Worm (Caenorhabditis elegans) whole organism, early embryonic: Measurements from ENCODE around the gene clec-191.

Source experiments
- B0310.2 ChIP-seq: sonication (generic microtip); optimal IDR thresholded peaks from 2 replicates; lab custom pipeline; 2016; ENCODE audit warnings: mild to moderate bottlenecking, missing genetic modification characterization, missing compliant biosample characterization
- F13C5.2 ChIP-seq: sonication (generic microtip); optimal IDR thresholded peaks from 2 replicates; lab custom pipeline; 2017; ENCODE audit warnings: mild to moderate bottlenecking, missing genetic modification characterization, inconsistent platforms, missing compliant biosample characterization
- aly-1 ChIP-seq: sonication (generic microtip); optimal IDR thresholded peaks from 2 replicates; lab custom pipeline; 2016; ENCODE audit warnings: missing genetic modification characterization, missing compliant biosample characterization
- ama-1 ChIP-seq: fragments of 150-350 bp; optimal IDR thresholded peaks from 2 replicates; lab custom pipeline; 2014
- ceh-13 ChIP-seq: fragments of 200-800 bp; sonication (Bioruptor generic); optimal IDR thresholded peaks from 2 replicates; lab custom pipeline; 2018; ENCODE audit warnings: mild to moderate bottlenecking, missing genetic modification characterization, missing compliant biosample characterization
- ceh-36 ChIP-seq: sonication (generic microtip); optimal IDR thresholded peaks from 2 replicates; lab custom pipeline; 2016; ENCODE audit warnings: missing genetic modification characterization, inconsistent platforms, missing compliant biosample characterization
- ets-7 ChIP-seq: sonication (generic microtip); optimal IDR thresholded peaks from 2 replicates; lab custom pipeline; 2016; ENCODE audit warnings: missing genotype, missing genetic modification characterization, missing compliant biosample characterization
- flt-1 ChIP-seq: fragments of 200-800 bp; sonication (Bioruptor generic); IDR thresholded peaks from 2 replicates; pipeline ENCODE4 v1.3.6; 2022; ENCODE audit warnings: missing genetic modification characterization, missing compliant biosample characterization
- hmbx-1 ChIP-seq: sonication (generic microtip); optimal IDR thresholded peaks from 2 replicates; lab custom pipeline; 2016; ENCODE audit warnings: mild to moderate bottlenecking, missing genetic modification characterization, missing compliant biosample characterization
- hmg-4 ChIP-seq: fragments of 200-800 bp; sonication (Bioruptor generic); optimal IDR thresholded peaks from 2 replicates; lab custom pipeline; 2018; ENCODE audit warnings: mild to moderate bottlenecking, missing genetic modification characterization, missing compliant biosample characterization
- hnd-1 ChIP-seq: sonication (generic microtip); optimal IDR thresholded peaks from 2 replicates; lab custom pipeline; 2016; ENCODE audit warnings: missing genetic modification characterization, missing compliant biosample characterization
- pes-1 ChIP-seq: fragments of 200-800 bp; sonication (Bioruptor generic); IDR thresholded peaks from 2 replicates; pipeline ENCODE4 v1.3.6; 2022; ENCODE audit warnings: missing genetic modification reagents, missing genetic modification characterization, missing compliant biosample characterization
- scrt-1 ChIP-seq: fragments of 200-800 bp; sonication (Bioruptor generic); IDR thresholded peaks from 2 replicates; pipeline ENCODE4 v1.3.6; 2022; ENCODE audit warnings: missing genetic modification characterization, missing compliant biosample characterization
- sea-1 ChIP-seq: fragments of 200-800 bp; sonication (Bioruptor generic); conservative IDR thresholded peaks from 2 replicates; pipeline ENCODE4 v1.3.6; 2022; ENCODE audit warnings: missing genetic modification characterization, missing compliant biosample characterization
- tbx-11 ChIP-seq: fragments of 200-800 bp; sonication (Bioruptor generic); IDR thresholded peaks from 2 replicates; pipeline ENCODE4 v1.3.6; 2022; ENCODE audit warnings: missing genetic modification characterization, missing compliant biosample characterization
- tbx-37 ChIP-seq: fragments of 200-800 bp; sonication (Bioruptor generic); conservative IDR thresholded peaks from 2 replicates; pipeline ENCODE4 v1.3.6; 2022; ENCODE audit warnings: missing genetic modification reagents, missing genetic modification characterization, missing compliant biosample characterization
- tra-4 ChIP-seq: sonication (generic microtip); optimal IDR thresholded peaks from 2 replicates; lab custom pipeline; 2017; ENCODE audit warnings: missing genetic modification characterization, missing compliant biosample characterization

Gene clec-191

DNA sequence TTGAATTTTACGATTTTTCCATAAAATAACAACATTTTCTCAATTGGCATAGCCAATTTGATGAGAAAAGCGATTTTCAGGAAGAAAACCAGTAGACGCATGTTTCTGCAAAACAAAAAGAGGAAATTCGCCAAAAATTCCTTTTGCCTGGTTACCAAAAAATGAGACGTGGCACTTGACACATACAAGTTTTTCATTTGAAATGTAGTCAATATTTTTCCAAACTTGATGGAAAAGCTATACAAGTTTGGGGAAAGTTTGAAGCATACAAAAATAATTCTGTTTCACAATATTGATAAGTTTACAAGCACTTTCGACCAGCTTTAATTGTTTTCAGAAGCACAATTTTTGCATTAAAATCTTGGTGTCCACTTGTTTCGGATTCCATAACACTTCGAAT, at the start of gene clec-191:
clec-191 (minus strand) TSS at position 101 of the 400 bp plus-strand sequence.
- no peak for TF ChIP-seq tbx-37 (GFP tag; lab: Robert Waterston, UW)
- no peak for TF ChIP-seq pes-1 (GFP tag; lab: Robert Waterston, UW)
- TF ChIP-seq ets-7 = no peak
- no peak for TF ChIP-seq flt-1

DNA sequence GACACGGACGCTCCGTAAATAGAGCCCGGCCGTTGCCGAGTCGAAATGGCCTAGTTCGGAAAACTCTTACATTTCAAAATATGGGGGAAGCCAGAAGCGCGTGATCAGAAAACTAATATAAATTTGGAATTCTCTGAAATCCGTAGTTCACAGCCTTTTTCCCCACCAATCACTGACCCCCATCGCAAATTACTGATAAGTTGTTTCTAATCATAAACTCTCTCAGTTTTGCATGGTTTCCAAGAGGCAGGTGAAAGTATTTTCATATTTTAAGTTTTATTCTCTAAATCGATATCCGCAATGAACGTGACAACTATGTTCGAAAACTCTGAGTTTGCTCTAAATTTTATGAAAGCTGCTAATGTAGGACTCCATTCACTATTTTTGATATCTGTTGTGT, 48.6 kb upstream of the clec-191 start, which contains the start of gene srz-74:
srz-74 (plus strand) TSS at position 301 of the 400 bp plus-strand sequence.
- no peak for TF ChIP-seq pes-1 (GFP tag; lab: Robert Waterston, UW)
- TF ChIP-seq hmg-4 (GFP tag; lab: Kevin White, UChicago) = no peak
- no peak for TF ChIP-seq flt-1
- TF ChIP-seq F13C5.2 = no peak
- TF ChIP-seq sea-1 (GFP tag; lab: Robert Waterston, UW) = no peak
- no peak for TF ChIP-seq ceh-13 (GFP tag; lab: Kevin White, UChicago)
- TF ChIP-seq hmbx-1 (tag; lab: Kevin White, UChicago) = no peak
- no peak for TF ChIP-seq tbx-37 (GFP tag; lab: Robert Waterston, UW)
- TF ChIP-seq ama-1 (lab: Kevin White, UChicago) = no peak

DNA sequence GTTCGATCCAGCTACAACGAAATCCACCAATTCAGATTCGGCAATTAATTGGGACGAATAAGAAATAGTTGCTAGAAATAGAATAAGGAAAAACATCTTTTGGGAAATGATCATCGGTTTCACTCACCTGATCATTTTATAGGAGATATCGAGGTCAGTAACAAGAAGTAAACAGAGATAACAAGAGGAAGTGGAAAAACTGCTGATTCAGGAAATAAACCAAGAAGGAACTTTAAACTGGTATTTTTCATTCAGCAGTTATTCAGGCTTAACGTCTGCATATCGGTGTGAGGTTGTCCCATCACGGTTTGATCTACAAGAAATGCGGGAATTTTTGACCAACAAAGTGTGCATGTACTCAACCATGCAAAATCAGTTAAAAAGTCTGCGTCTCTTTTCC, 48.0 kb upstream of the clec-191 start, which contains the start of gene K03D3.2:
K03D3.2 (minus strand) TSS at position 101 of the 400 bp plus-strand sequence.
- TF ChIP-seq aly-1 (no peak), sea-1 (GFP tag; lab: Robert Waterston, UW) (no peak), tra-4 (no peak), hmbx-1 (tag; lab: Kevin White, UChicago) (no peak), tbx-37 (GFP tag; lab: Robert Waterston, UW) (no peak), pes-1 (GFP tag; lab: Robert Waterston, UW) (no peak), ama-1 (lab: Kevin White, UChicago) (no peak), flt-1 (no peak), ceh-36 (no peak), tbx-11 (GFP tag; lab: Robert Waterston, UW) (no peak)

DNA sequence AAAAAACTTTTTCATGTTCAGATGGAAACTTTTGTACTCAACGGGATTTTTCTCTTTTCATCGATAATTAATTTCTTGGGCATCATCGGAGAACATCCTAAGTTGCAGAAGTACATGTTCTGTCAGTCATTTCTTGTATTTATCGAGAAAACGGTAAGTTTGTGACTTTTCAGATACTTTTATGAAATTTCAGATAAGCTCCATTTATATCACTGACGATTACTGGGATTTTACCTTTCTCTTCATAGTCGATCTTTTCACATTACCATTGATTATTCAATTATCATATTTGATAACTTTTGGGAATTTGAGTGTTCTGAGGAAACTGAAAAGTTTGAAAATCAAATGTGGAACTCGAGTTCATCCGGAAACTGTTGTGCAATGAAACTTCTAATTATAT, 44.1 kb upstream of the clec-191 start, which contains the start of gene srz-105:
srz-105 (plus strand) TSS at position 301 of the 400 bp plus-strand sequence.
- TF ChIP-seq ama-1 (lab: Kevin White, UChicago) (no peak), tbx-11 (GFP tag; lab: Robert Waterston, UW) (no peak), pes-1 (GFP tag; lab: Robert Waterston, UW) (no peak), tra-4 (no peak), scrt-1 (no peak), hnd-1 (tag; lab: Kevin White, UChicago) (no peak), ets-7 (no peak), B0310.2 (tag; lab: Kevin White, UChicago) (no peak), ceh-36 (no peak), hmbx-1 (tag; lab: Kevin White, UChicago) (no peak), F13C5.2 (no peak), ceh-13 (GFP tag; lab: Kevin White, UChicago) (no peak), flt-1 (no peak), aly-1 (no peak), sea-1 (GFP tag; lab: Robert Waterston, UW) (no peak), tbx-37 (GFP tag; lab: Robert Waterston, UW) (no peak), hmg-4 (GFP tag; lab: Kevin White, UChicago) (no peak)

DNA sequence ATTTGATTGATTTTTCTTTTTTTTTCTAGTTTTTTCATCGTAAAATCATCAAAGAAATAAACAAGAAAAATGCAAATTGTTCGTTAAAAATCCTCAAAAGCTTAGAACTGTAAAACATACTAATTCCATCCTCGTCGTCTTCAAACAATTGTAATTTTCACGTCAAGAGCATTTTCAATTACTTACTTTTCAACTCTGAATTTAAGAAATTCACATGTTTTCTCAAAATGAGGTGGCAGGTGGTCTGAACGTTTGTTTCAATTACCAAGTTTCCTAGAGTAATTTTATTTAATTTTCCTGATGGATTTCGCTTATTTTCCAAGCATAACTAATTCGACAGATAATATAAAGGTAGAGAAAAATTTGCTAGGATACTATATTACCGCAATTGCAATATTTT, 42.9 kb upstream of the clec-191 start, which contains the start of gene srz-104:
srz-104 (plus strand) TSS at position 301 of the 400 bp plus-strand sequence.
- TF ChIP-seq aly-1 = no peak
- no peak for TF ChIP-seq ceh-36
- no peak for TF ChIP-seq pes-1 (GFP tag; lab: Robert Waterston, UW)
- no peak for TF ChIP-seq ets-7
- no peak for TF ChIP-seq flt-1
- TF ChIP-seq tbx-37 (GFP tag; lab: Robert Waterston, UW) = no peak
- no peak for TF ChIP-seq hmg-4 (GFP tag; lab: Kevin White, UChicago)
- TF ChIP-seq hnd-1 (tag; lab: Kevin White, UChicago) = no peak
- TF ChIP-seq scrt-1 = no peak

DNA sequence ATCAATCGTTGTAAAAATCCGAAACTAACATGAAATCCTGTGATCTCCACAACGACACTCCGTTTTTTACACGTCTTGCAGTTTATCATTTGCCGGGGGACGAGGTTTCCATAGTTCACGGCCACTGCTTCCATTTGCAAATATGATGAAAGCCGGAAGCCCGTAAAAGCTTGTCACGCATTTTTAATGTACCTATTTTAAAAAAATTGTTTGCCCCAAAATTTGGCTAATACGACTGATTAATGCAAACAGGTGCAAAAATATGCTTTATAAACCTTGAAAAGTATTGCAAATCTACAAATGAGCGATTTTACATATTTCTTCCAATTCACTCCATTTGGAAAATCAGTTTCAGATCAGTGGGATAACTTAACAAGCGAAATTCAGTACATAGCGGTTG, 40.4 kb upstream of the clec-191 start, which contains the start of gene srz-61:
srz-61 (plus strand) TSS at position 301 of the 400 bp plus-strand sequence.
- TF ChIP-seq hmbx-1 (tag; lab: Kevin White, UChicago) (no peak), sea-1 (GFP tag; lab: Robert Waterston, UW) (no peak), ama-1 (lab: Kevin White, UChicago) (no peak), pes-1 (GFP tag; lab: Robert Waterston, UW) (no peak), hnd-1 (tag; lab: Kevin White, UChicago) (no peak), tbx-37 (GFP tag; lab: Robert Waterston, UW) (no peak), flt-1 (no peak), B0310.2 (tag; lab: Kevin White, UChicago) (no peak), F13C5.2 (no peak), aly-1 (no peak), tbx-11 (GFP tag; lab: Robert Waterston, UW) (no peak), ceh-13 (GFP tag; lab: Kevin White, UChicago) (no peak)

DNA sequence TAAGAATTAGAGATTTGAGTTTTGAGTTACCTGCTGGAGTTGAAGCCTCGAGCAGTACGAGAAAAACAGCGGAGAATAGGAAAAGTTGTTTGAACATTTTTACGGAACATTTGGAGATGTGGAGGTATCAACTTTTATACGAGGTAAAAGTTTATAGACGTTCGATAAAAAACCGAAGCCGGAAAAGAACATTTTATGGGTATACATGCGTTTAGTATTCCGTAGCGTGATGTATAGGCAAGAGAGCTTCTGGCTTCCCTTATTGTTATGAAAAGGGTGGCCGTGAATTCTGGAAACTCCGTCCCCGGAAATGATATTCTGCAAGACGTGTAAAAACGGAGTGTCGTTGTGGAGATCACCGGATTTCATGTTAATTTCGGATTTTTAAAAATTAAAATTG, 39.9 kb upstream of the clec-191 start, which contains the start of gene K03D3.5:
K03D3.5 (minus strand) TSS at position 101 of the 400 bp plus-strand sequence.
- TF ChIP-seq hmg-4 (GFP tag; lab: Kevin White, UChicago) (no peak), scrt-1 (no peak), ceh-36 (no peak), hnd-1 (tag; lab: Kevin White, UChicago) (no peak), F13C5.2 (no peak), flt-1 (no peak), tbx-37 (GFP tag; lab: Robert Waterston, UW) (no peak), pes-1 (GFP tag; lab: Robert Waterston, UW) (no peak), ets-7 (no peak), tbx-11 (GFP tag; lab: Robert Waterston, UW) (no peak), ceh-13 (GFP tag; lab: Kevin White, UChicago) (no peak), hmbx-1 (tag; lab: Kevin White, UChicago) (no peak), ama-1 (lab: Kevin White, UChicago) (no peak), tra-4 (no peak), aly-1 (no peak), sea-1 (GFP tag; lab: Robert Waterston, UW) (no peak), B0310.2 (tag; lab: Kevin White, UChicago) (no peak)
